Worm (Caenorhabditis elegans) whole organism, mixed stage, embryonic: Measurements from ENCODE around the gene parp-2.

Experiments
- blmp-1 ChIP-seq: fragments of 150-350 bp; optimal IDR thresholded peaks from 2 replicates; lab custom pipeline; 2014; ENCODE audit warnings: missing biosample characterization, missing genetic modification characterization
- elt-3 ChIP-seq: fragments of 150-350 bp; optimal IDR thresholded peaks from 2 replicates; lab custom pipeline; 2014; ENCODE audit warnings: missing biosample characterization, missing genetic modification characterization
- ham-2 ChIP-seq: fragments of 200-800 bp; sonication (Bioruptor generic); optimal IDR thresholded peaks from 2 replicates; lab custom pipeline; 2018; ENCODE audit warnings: mild to moderate bottlenecking, missing genetic modification characterization, missing compliant biosample characterization
- lin-13 ChIP-seq: fragments of 150-350 bp; optimal IDR thresholded peaks from 2 replicates; lab custom pipeline; 2014; ENCODE audit warnings: missing biosample characterization, missing genetic modification characterization
- nhr-12 ChIP-seq: fragments of 150-350 bp; optimal IDR thresholded peaks from 2 replicates; lab custom pipeline; 2014; ENCODE audit warnings: missing biosample characterization, missing genetic modification characterization
- snpc-4 ChIP-seq: fragments of 150-350 bp; optimal IDR thresholded peaks from 2 replicates; lab custom pipeline; 2014; ENCODE audit warnings: missing biosample characterization, missing genetic modification characterization
- unc-120 ChIP-seq: sonication (generic microtip); optimal IDR thresholded peaks from 2 replicates; lab custom pipeline; 2017; ENCODE audit warnings: missing genetic modification characterization, missing compliant biosample characterization; ENCODE audit not compliant: poor library complexity, severe bottlenecking
- unc-62 ChIP-seq: fragments of 150-350 bp; optimal IDR thresholded peaks from 2 replicates; lab custom pipeline; 2014; ENCODE audit warnings: missing biosample characterization, missing genetic modification reagents, missing genetic modification characterization
- ztf-11 ChIP-seq: fragments of 150-350 bp; optimal IDR thresholded peaks from 2 replicates; lab custom pipeline; 2014; ENCODE audit warnings: missing biosample characterization, missing genetic modification characterization

DNA sequence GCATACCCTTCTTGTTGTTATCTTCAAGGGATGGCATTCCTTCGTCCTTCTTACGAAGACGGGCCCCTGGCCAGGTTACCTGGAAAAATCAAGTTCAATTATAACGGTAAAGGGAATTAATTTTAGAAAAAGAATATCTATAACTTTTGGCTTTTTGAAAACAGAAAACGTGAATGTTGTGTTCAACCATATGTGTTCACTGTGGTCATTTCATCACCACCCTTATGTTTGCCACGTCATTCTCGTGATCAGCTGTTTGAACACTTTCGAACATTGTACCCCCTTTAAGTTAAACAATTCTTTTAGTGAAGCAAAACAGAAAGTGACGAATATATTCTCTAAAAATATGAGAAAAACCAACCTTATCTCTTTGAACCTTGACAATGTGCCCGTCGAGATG lies 25.9 kb downstream of the parp-2 start:
- no peak for TF ChIP-seq blmp-1 (tag; lab: Kevin White, UChicago)
- TF ChIP-seq elt-3 (tag; lab: Kevin White, UChicago), result no peak
- TF ChIP-seq unc-62 (GFP tag; lab: Kevin White, UChicago), result no peak
- TF ChIP-seq snpc-4 (tag; lab: Kevin White, UChicago), result no peak
- no peak for TF ChIP-seq ham-2 (GFP tag; lab: Kevin White, UChicago)
- TF ChIP-seq unc-120, result no peak
- no peak for TF ChIP-seq nhr-12 (tag; lab: Kevin White, UChicago)
- no peak for TF ChIP-seq ztf-11 (tag; lab: Kevin White, UChicago)
- TF ChIP-seq lin-13 (tag; lab: Kevin White, UChicago), result no peak
